Worm (Caenorhabditis elegans): ENCODE results near the gene crn-3.

Gene crn-3

DNA sequence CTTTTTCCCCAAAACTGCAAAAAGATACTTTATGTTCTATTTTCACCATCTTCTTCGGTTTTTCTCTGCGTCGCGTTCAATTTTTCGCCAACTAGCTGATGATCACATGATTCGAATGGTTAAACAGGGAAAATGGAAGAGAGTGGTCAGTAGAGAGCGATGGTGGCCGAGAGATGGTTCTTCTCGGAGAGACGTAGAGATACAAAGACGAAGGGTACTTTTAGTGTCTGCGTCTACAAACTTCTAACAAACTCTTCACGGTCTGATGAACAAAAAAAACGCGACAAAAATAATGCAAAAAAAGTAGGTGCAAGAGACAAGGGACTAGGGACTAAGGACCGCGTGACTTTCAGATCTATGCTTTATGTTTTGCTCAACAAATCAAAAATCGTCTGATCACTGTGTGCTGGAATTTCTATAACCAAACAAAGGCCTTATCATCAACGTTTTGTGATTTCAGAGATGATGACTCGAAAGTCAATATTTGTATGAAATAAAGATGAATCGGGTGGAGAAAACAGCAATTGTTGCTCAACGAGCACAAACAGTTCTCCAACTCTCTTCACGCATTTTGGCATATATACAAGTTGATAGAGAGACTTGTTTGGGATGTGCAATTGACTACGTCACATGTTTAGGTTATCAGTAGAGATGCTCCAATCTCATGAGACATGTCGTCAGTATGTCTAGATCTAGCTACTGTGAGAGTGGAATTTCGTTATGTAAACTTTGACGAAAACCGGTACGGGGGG is 35.7 kb upstream of the crn-3 start (continued):
- no peak for TF ChIP-seq daf-19 (GFP tag; conservative IDR thresholded peaks at IDR 0.05)
- peak; percentile 63 for TF ChIP-seq lin-38 (GFP tag; IDR thresholded peaks at IDR 0.05)
- TF ChIP-seq F10B5.3 (tag; optimal IDR thresholded peaks at IDR 0.05) = no peak
- no peak for TF ChIP-seq lin-13 (GFP tag; optimal IDR thresholded peaks at IDR 0.05)
- TF ChIP-seq lin-15B (tag; optimal IDR thresholded peaks at IDR 0.05) = no peak
- TF ChIP-seq nhr-42 (GFP tag; IDR thresholded peaks at IDR 0.05) = peak; percentile 60; the same call in 1 of the 2 replicates
- TF ChIP-seq gei-8 (GFP tag; optimal IDR thresholded peaks at IDR 0.05) = peak; percentile 74
- no peak for TF ChIP-seq F49E8.2 (tag; optimal IDR thresholded peaks at IDR 0.05; ENCODE audit: borderline replicate concordance)
- TF ChIP-seq mep-1 (tag; optimal IDR thresholded peaks at IDR 0.05) = peak; percentile 89
- peak; percentile 55 for TF ChIP-seq set-16 (GFP tag; IDR thresholded peaks at IDR 0.05)
- no peak for TF ChIP-seq ceh-32 (tag; optimal IDR thresholded peaks at IDR 0.05; ENCODE audit: poor library complexity)
- peak in 1 of 2 experiments; percentile 79 for TF ChIP-seq daf-16 (GFP tag; optimal IDR thresholded peaks at IDR 0.05)
- TF ChIP-seq daf-16 (tag; optimal IDR thresholded peaks at IDR 0.05) = peak; percentile 86
- TF ChIP-seq saeg-2 (GFP tag; IDR thresholded peaks at IDR 0.05) = peak; percentile 89
- no peak for TF ChIP-seq D1046.2 (GFP tag; IDR thresholded peaks at IDR 0.05)
- TF ChIP-seq nhr-25 (tag; optimal IDR thresholded peaks at IDR 0.05; ENCODE audit: borderline replicate concordance, insufficient read depth) = peak; percentile 81
- TF ChIP-seq nhr-237 (tag; optimal IDR thresholded peaks at IDR 0.05) = no peak
- TF ChIP-seq nhr-41 (GFP tag; IDR thresholded peaks at IDR 0.05) = peak; percentile 24; the same call in 1 of the 2 replicates
- peak; percentile 83 for TF ChIP-seq mes-2 (tag; optimal IDR thresholded peaks at IDR 0.05; ENCODE audit: poor library complexity, severe bottlenecking)
- peak in 1 of 2 experiments; percentile 33 for TF ChIP-seq ZK546.5 (tag; optimal IDR thresholded peaks at IDR 0.05)

DNA sequence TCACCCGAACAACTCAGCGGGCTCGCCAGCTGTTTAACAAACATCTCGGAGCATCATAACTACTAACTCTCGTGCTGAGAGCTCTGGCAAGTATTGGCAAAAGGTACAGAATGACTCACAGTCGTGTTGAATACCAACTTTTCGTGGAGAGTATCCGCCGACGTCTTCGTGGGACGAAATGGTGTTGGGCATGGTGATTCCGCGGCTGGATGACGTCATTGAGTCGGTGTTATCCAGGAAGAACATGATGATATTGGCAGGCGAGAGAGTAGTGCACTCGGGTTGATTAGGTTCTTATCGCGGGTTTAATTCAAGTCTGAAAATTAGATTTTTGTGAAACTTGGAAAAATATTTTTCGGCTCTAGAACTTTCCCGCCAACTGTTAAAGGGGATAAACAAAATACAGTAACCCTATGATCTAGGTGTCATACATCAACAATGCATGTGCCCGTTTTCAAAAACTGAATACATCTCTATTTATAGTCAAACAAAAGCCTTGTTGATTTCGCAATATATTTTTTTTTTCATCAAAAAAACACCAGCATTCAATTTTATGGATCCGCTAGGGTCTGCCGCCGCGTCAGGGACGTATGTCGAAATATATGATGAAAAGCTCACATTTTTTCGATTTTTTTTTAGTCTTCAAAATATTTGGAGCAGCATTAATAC is 34.3 kb upstream of the crn-3 start:
- TF ChIP-seq ama-1 (optimal IDR thresholded peaks at IDR 0.05) = no peak
- TF ChIP-seq madf-9 (GFP tag; conservative IDR thresholded peaks at IDR 0.05) = 0 out of 2 replicates have a peak, but pooled peaks have one; percentile 24
- TF ChIP-seq ceh-32 (tag; optimal IDR thresholded peaks at IDR 0.05; ENCODE audit: poor library complexity) = no peak
- no peak for TF ChIP-seq nhr-237 (tag; optimal IDR thresholded peaks at IDR 0.05)
- no peak; the same call in 1 of the 2 replicates for TF ChIP-seq php-3 (GFP tag; IDR thresholded peaks at IDR 0.05)
- TF ChIP-seq zfp-3 (GFP tag; conservative IDR thresholded peaks at IDR 0.05) = peak; percentile 56; the same call in 1 of the 2 replicates
- peak; percentile 34; the same call in 1 of the 2 replicates for TF ChIP-seq mdt-29 (GFP tag; IDR thresholded peaks at IDR 0.05)
- TF ChIP-seq ZK546.5 (tag; optimal IDR thresholded peaks at IDR 0.05) = no peak
- no peak for TF ChIP-seq zag-1 (tag; optimal IDR thresholded peaks at IDR 0.05)
- TF ChIP-seq nhr-48 (tag; optimal IDR thresholded peaks at IDR 0.05) = no peak
- TF ChIP-seq nhr-10 (tag; optimal IDR thresholded peaks at IDR 0.05) = no peak
- peak; percentile 31 for TF ChIP-seq nhr-11 (tag; optimal IDR thresholded peaks at IDR 0.05)
- TF ChIP-seq dmd-6 (GFP tag; IDR thresholded peaks at IDR 0.05) = no peak
- TF ChIP-seq nhr-25 (tag; optimal IDR thresholded peaks at IDR 0.05; ENCODE audit: borderline replicate concordance, insufficient read depth) = no peak
- TF ChIP-seq nhr-6 (tag; optimal IDR thresholded peaks at IDR 0.05) = no peak
- TF ChIP-seq ceh-20 (GFP tag; IDR thresholded peaks at IDR 0.05) = no peak
- no peak for TF ChIP-seq ztf-11 (tag; optimal IDR thresholded peaks at IDR 0.05)
- TF ChIP-seq Y48G9A.11 (GFP tag; IDR thresholded peaks at IDR 0.05) = no peak
- TF ChIP-seq mdl-1 (tag; optimal IDR thresholded peaks at IDR 0.05) = no peak
- no peak for TF ChIP-seq snpc-1.2 (GFP tag; IDR thresholded peaks at IDR 0.05)
- no peak; the same call in 1 of the 2 replicates for TF ChIP-seq pha-4 (GFP tag; IDR thresholded peaks at IDR 0.05)
- no peak for TF ChIP-seq pha-4 (tag; optimal IDR thresholded peaks at IDR 0.05)
- TF ChIP-seq Y105C5A.15 (GFP tag; IDR thresholded peaks at IDR 0.05) = no peak
- TF ChIP-seq tra-1 (GFP tag; IDR thresholded peaks at IDR 0.05) = no peak
- TF ChIP-seq F37D6.2 (tag; optimal IDR thresholded peaks at IDR 0.05) = no peak
- TF ChIP-seq nhr-77 (tag; optimal IDR thresholded peaks at IDR 0.05) = no peak
- TF ChIP-seq lin-1 (GFP tag; IDR thresholded peaks at IDR 0.05) = no peak
- TF ChIP-seq T26A8.4 (GFP tag; IDR thresholded peaks at IDR 0.05) = no peak
- TF ChIP-seq lim-7 (GFP tag; IDR thresholded peaks at IDR 0.05) = no peak
- TF ChIP-seq dmd-9 (GFP tag; IDR thresholded peaks at IDR 0.05) = no peak
- TF ChIP-seq hlh-11 (tag; optimal IDR thresholded peaks at IDR 0.05) = peak; percentile 12
- 0 out of 4 replicates have a peak, but pooled peaks have one; percentile 15 to 25 for TF ChIP-seq madf-5 (GFP tag; IDR thresholded peaks at IDR 0.05)

Measured in whole organism, L4 larva.